Worm (Caenorhabditis elegans): ENCODE measurements around the gene K12H6.9.

DNA sequence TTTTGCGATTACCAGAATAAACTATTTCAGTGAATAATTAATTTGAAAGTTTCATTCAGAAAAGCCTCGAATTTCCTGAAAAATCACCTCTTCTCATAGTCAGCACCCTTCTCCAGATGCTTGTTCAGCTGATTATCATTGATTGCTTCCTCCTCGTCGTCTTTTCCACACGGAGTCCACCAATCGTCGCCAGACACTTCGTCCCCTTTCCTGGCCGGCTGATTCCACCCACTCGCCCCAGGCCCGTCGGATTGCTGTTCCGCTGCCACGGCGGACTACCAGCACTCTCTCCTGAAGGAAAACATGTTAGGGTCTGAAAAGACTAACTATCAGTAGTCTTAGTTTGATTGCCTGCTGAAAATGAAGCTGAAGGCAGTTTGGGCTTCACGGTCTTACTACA lies 43.4 kb upstream of the K12H6.9 start:
- TF ChIP-seq pha-4 (tag; optimal IDR thresholded peaks at IDR 0.05) (no peak), nfya-1 (tag; optimal IDR thresholded peaks at IDR 0.05; ENCODE audit: insufficient read depth) (no peak), pqm-1 (tag; optimal IDR thresholded peaks at IDR 0.05) (no peak), snpc-4 (tag; optimal IDR thresholded peaks at IDR 0.05) (no peak), jun-1 (tag; optimal IDR thresholded peaks at IDR 0.05) (no peak), aly-2 (tag; optimal IDR thresholded peaks at IDR 0.05) (no peak), R02D3.7 (tag; optimal IDR thresholded peaks at IDR 0.05) (no peak), nhr-23 (tag; optimal IDR thresholded peaks at IDR 0.05) (no peak), nhr-237 (tag; optimal IDR thresholded peaks at IDR 0.05) (no peak)

Measured in whole organism, L3 larva.